Worm (Caenorhabditis elegans): ENCODE results near the gene eif-3.L.

DNA sequence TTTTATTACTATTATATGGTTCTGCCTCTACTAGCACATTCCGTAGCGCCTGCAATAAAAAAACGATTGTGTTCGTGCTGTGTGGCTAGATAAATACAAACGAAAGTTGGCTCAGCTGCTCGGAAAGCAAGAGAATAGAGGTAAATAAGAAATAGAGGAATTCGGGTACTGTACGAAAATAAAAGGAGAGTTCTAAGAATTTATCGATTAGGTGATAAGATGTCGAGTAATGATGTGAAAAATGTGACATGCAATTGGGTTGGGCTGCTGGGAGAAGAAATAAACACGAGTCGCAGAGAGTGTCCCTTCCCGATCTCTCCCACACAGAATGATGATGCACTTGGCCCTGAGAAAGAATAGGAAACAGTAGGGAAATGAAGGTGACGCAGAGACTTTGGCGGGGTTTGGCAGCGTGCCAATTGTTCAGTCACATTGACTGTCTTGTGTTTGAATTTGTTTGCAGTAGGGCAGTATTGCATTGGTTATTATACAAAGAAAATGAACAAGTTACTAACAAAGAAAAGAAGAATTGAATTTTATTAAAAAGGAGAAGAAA lies 28.8 kb downstream of the eif-3.L start, which contains the start of gene cdc-14:
- TF ChIP-seq ces-1 (GFP tag; optimal IDR thresholded peaks at IDR 0.05) (peak; percentile 45), nhr-12 (tag; optimal IDR thresholded peaks at IDR 0.05) (no peak)
